Worm (Caenorhabditis elegans) whole organism, early embryonic: ENCODE results near the gene K08D10.13.

ENCODE experiments used
- F13C5.2 ChIP-seq: sonication (generic microtip); optimal IDR thresholded peaks from 2 replicates; lab custom pipeline; 2017; ENCODE audit warnings: mild to moderate bottlenecking, missing genetic modification characterization, inconsistent platforms, missing compliant biosample characterization
- ama-1 ChIP-seq: fragments of 150-350 bp; optimal IDR thresholded peaks from 2 replicates; lab custom pipeline; 2014
- ceh-13 ChIP-seq: fragments of 200-800 bp; sonication (Bioruptor generic); optimal IDR thresholded peaks from 2 replicates; lab custom pipeline; 2018; ENCODE audit warnings: mild to moderate bottlenecking, missing genetic modification characterization, missing compliant biosample characterization
- ceh-36 ChIP-seq: sonication (generic microtip); optimal IDR thresholded peaks from 2 replicates; lab custom pipeline; 2016; ENCODE audit warnings: missing genetic modification characterization, inconsistent platforms, missing compliant biosample characterization
- pes-1 ChIP-seq: fragments of 200-800 bp; sonication (Bioruptor generic); IDR thresholded peaks from 2 replicates; pipeline ENCODE4 v1.3.6; 2022; ENCODE audit warnings: missing genetic modification reagents, missing genetic modification characterization, missing compliant biosample characterization

DNA sequence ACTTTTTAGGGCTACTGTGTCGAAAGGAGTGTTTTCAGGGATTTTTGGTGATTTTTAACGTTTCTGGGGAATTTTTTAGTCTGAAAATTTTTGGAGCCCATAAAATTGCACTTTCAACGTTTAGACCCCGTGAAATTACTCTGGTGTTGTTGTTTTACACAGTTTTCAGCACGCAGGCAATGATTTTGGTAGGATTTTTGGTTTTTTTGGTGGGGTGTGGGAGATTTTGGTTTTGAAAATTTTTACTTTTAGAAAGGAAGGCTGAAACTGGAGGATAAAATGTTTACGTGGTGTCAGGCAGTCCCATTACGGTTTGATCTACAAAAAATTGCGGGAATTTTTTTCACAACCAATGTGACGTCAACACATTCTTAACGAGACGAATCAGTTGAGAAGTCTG, 46.9 kb upstream of the K08D10.13 start:
- TF ChIP-seq ama-1 (lab: Kevin White, UChicago) (no peak), ceh-13 (GFP tag; lab: Kevin White, UChicago) (no peak), F13C5.2 (tag; lab: Kevin White, UChicago) (no peak), pes-1 (GFP tag; lab: Robert Waterston, UW) (no peak), ceh-36 (no peak)
